Fruit fly (Drosophila melanogaster) whole organism, embryonic: ENCODE measurements around the gene schlank.

Experiments used
- BEAF-32 ChIP-seq: fragments of 200-800 bp; sonication (Bioruptor generic); optimal IDR thresholded peaks from 3 replicates; lab custom pipeline; 2017; ENCODE audit warnings: missing biosample characterization, missing genetic modification characterization, mild to moderate bottlenecking, moderate library complexity, missing genetic modification reagents
- CG11398 ChIP-seq: fragments of 200-800 bp; sonication (Bioruptor generic); optimal IDR thresholded peaks from 2 replicates; lab custom pipeline; 2016; ENCODE audit warnings: missing biosample characterization, missing genetic modification characterization
- CG12104 ChIP-seq: fragments of 200-800 bp; sonication (Bioruptor generic); optimal IDR thresholded peaks from 3 replicates; lab custom pipeline; 2016; ENCODE audit warnings: missing biosample characterization, missing genetic modification characterization
- CG13894 ChIP-seq: fragments of 200-800 bp; sonication (Bioruptor generic); optimal IDR thresholded peaks from 3 replicates; lab custom pipeline; 2018; ENCODE audit warnings: missing biosample characterization, mild to moderate bottlenecking, missing genetic modification characterization, moderate library complexity
- CG14050 ChIP-seq: fragments of 200-800 bp; sonication (Bioruptor generic); IDR thresholded peaks from 3 replicates; pipeline ENCODE4 v1.3.6; 2022; ENCODE audit warnings: missing biosample characterization, missing genetic modification characterization
- CG15601 ChIP-seq: fragments of 200-800 bp; sonication (Bioruptor generic); optimal IDR thresholded peaks from 3 replicates; lab custom pipeline; 2019; ENCODE audit warnings: missing biosample characterization, mild to moderate bottlenecking, missing genetic modification characterization, moderate library complexity
- CG1602 ChIP-seq: fragments of 200-800 bp; sonication (Bioruptor generic); optimal IDR thresholded peaks from 3 replicates; lab custom pipeline; 2016; ENCODE audit warnings: missing biosample characterization, missing genetic modification characterization
- CG1603 ChIP-seq: fragments of 200-800 bp; sonication (Bioruptor generic); optimal IDR thresholded peaks from 2 replicates; lab custom pipeline; 2019; ENCODE audit warnings: missing biosample characterization, mild to moderate bottlenecking, missing genetic modification characterization, moderate library complexity
- CG1792 ChIP-seq: fragments of 200-800 bp; sonication (Bioruptor generic); optimal IDR thresholded peaks from 2 replicates; lab custom pipeline; 2016; ENCODE audit warnings: missing biosample characterization, missing genetic modification characterization
- CG1832 ChIP-seq: fragments of 200-800 bp; sonication (Bioruptor generic); optimal IDR thresholded peaks from 2 replicates; lab custom pipeline; 2017; ENCODE audit warnings: missing biosample characterization, mild to moderate bottlenecking, missing genetic modification characterization, inconsistent platforms
- CG18599 ChIP-seq: fragments of 200-800 bp; sonication (Bioruptor generic); optimal IDR thresholded peaks from 3 replicates; lab custom pipeline; 2017; ENCODE audit warnings: missing biosample characterization, missing genetic modification characterization, mild to moderate bottlenecking, moderate library complexity, missing genetic modification reagents
- CG30403 ChIP-seq: fragments of 200-800 bp; sonication (Bioruptor generic); optimal IDR thresholded peaks from 3 replicates; lab custom pipeline; 2016; ENCODE audit warnings: missing biosample characterization, missing genetic modification characterization
- CG3065 ChIP-seq: fragments of 200-800 bp; sonication (Bioruptor generic); optimal IDR thresholded peaks from 2 replicates; lab custom pipeline; 2016; ENCODE audit warnings: missing biosample characterization, missing genetic modification characterization
- CG33557 ChIP-seq: fragments of 200-800 bp; sonication (Bioruptor generic); optimal IDR thresholded peaks from 2 replicates; lab custom pipeline; 2019; ENCODE audit warnings: missing biosample characterization, mild to moderate bottlenecking, missing genetic modification characterization, moderate library complexity
- CG4360 ChIP-seq: fragments of 200-800 bp; sonication (Bioruptor generic); IDR thresholded peaks from 2 replicates; pipeline ENCODE4 v1.3.6; 2022; ENCODE audit warnings: missing biosample characterization, missing genetic modification characterization
- CG6272 ChIP-seq: fragments of 200-800 bp; sonication (Bioruptor generic); IDR thresholded peaks from 2 replicates; pipeline ENCODE4 v1.3.6; 2022; ENCODE audit warnings: missing biosample characterization, missing genetic modification characterization
- CG9437 ChIP-seq: fragments of 200-800 bp; sonication (Bioruptor generic); optimal IDR thresholded peaks from 2 replicates; lab custom pipeline; 2018; ENCODE audit warnings: missing biosample characterization, mild to moderate bottlenecking, missing genetic modification characterization
- Dref ChIP-seq: fragments of 200-800 bp; sonication (Bioruptor generic); IDR thresholded peaks from 2 replicates; pipeline ENCODE4 v1.3.6; 2022; ENCODE audit warnings: missing biosample characterization, missing genetic modification characterization
- Drgx ChIP-seq: fragments of 200-800 bp; sonication (Bioruptor generic); IDR thresholded peaks from 2 replicates; pipeline ENCODE4 v1.3.6; 2022; ENCODE audit warnings: missing biosample characterization, missing genetic modification characterization
- Fer2 ChIP-seq: fragments of 200-800 bp; sonication (Bioruptor generic); optimal IDR thresholded peaks from 2 replicates; lab custom pipeline; 2018; ENCODE audit warnings: missing biosample characterization, mild to moderate bottlenecking, missing genetic modification characterization, moderate library complexity
- Hand ChIP-seq: fragments of 200-800 bp; sonication (Bioruptor generic); optimal IDR thresholded peaks from 2 replicates; lab custom pipeline; 2017; ENCODE audit warnings: mild to moderate bottlenecking, missing biosample characterization, missing genetic modification reagents, missing genetic modification characterization
- Med ChIP-seq: fragments of 200-800 bp; sonication (Bioruptor generic); peaks from one replicate; lab custom pipeline; 2016; ENCODE audit warnings: missing biosample characterization, missing genetic modification characterization, mild to moderate bottlenecking, inconsistent platforms, moderate library complexity
- Nf-YB ChIP-seq: fragments of 200-800 bp; sonication (Bioruptor generic); optimal IDR thresholded peaks from 3 replicates; lab custom pipeline; 2019; ENCODE audit warnings: missing biosample characterization, mild to moderate bottlenecking, missing genetic modification characterization, moderate library complexity
- Optix ChIP-seq: fragments of 200-800 bp; sonication (Bioruptor generic); IDR thresholded peaks from 3 replicates; pipeline ENCODE4 v1.3.6; 2022; ENCODE audit warnings: missing biosample characterization, missing genetic modification characterization
- Pdp1 ChIP-seq, 2 experiments: fragments of 200-800 bp; sonication (Bioruptor generic); optimal IDR thresholded peaks; 3 replicates each; lab custom pipeline; 2016; ENCODE audit warnings: missing biosample characterization in 2 of 2, missing genetic modification characterization in 2 of 2, mild to moderate bottlenecking in 1 of 2, moderate library complexity in 1 of 2
- Scr ChIP-seq: fragments of 200-800 bp; sonication (Bioruptor generic); IDR thresholded peaks from 2 replicates; pipeline ENCODE4 v1.3.6; 2022; ENCODE audit warnings: missing biosample characterization, missing genetic modification characterization; ENCODE audit not compliant: partially characterized antibody
- Six4 ChIP-seq: fragments of 200-800 bp; sonication (Bioruptor generic); optimal IDR thresholded peaks from 2 replicates; lab custom pipeline; 2016; ENCODE audit warnings: missing biosample characterization, missing genetic modification characterization
- Spps ChIP-seq: fragments of 200-800 bp; sonication (Bioruptor generic); optimal IDR thresholded peaks from 2 replicates; lab custom pipeline; 2018; ENCODE audit warnings: missing biosample characterization, mild to moderate bottlenecking, missing genetic modification characterization
- ab ChIP-seq: fragments of 200-800 bp; sonication (Bioruptor generic); optimal IDR thresholded peaks from 2 replicates; lab custom pipeline; 2016; ENCODE audit warnings: missing biosample characterization, missing genetic modification characterization
- bigmax ChIP-seq: fragments of 200-800 bp; sonication (Bioruptor generic); optimal IDR thresholded peaks from 2 replicates; lab custom pipeline; 2018; ENCODE audit warnings: missing biosample characterization, mild to moderate bottlenecking, missing genetic modification characterization
- crc ChIP-seq: fragments of 200-800 bp; sonication (Bioruptor generic); optimal IDR thresholded peaks from 2 replicates; lab custom pipeline; 2016; ENCODE audit warnings: missing biosample characterization, missing genetic modification characterization
- dm ChIP-seq: fragments of 200-800 bp; sonication (Bioruptor generic); optimal IDR thresholded peaks from 3 replicates; lab custom pipeline; 2016; ENCODE audit warnings: missing biosample characterization, missing genetic modification characterization
- eyg ChIP-seq: fragments of 200-800 bp; sonication (Bioruptor generic); optimal IDR thresholded peaks from 3 replicates; lab custom pipeline; 2016; ENCODE audit warnings: missing biosample characterization, missing genetic modification characterization
- gem ChIP-seq: fragments of 200-800 bp; sonication (Bioruptor generic); optimal IDR thresholded peaks from 2 replicates; lab custom pipeline; 2019; ENCODE audit warnings: missing biosample characterization, mild to moderate bottlenecking, missing genetic modification characterization, moderate library complexity
- hb ChIP-seq: fragments of 200-800 bp; sonication (Bioruptor generic); IDR thresholded peaks from 3 replicates; pipeline ENCODE4 v1.3.6; 2022; ENCODE audit warnings: missing biosample characterization, missing genetic modification characterization; ENCODE audit not compliant: partially characterized antibody
- kay ChIP-seq: fragments of 200-800 bp; sonication (Bioruptor generic); optimal IDR thresholded peaks from 2 replicates; lab custom pipeline; 2016; ENCODE audit warnings: missing biosample characterization, missing genetic modification characterization
- lbe ChIP-seq: fragments of 200-800 bp; sonication (Bioruptor generic); optimal IDR thresholded peaks from 2 replicates; lab custom pipeline; 2016; ENCODE audit warnings: missing biosample characterization, mild to moderate bottlenecking, missing genetic modification characterization
- lola ChIP-seq, 3 experiments: fragments of >200 bp in 2 of 3; fragments of 200-800 bp in 1 of 3; sonication (Bioruptor generic) in 1 of 3; optimal IDR thresholded peaks; 2 replicates each; lab custom pipeline; 2017 to 2019; ENCODE audit warnings: missing biosample characterization in 3 of 3, missing genetic modification characterization in 3 of 3, mild to moderate bottlenecking in 1 of 3, moderate library complexity in 1 of 3
- mam ChIP-seq: fragments of 200-800 bp; sonication (Bioruptor generic); optimal IDR thresholded peaks from 3 replicates; lab custom pipeline; 2016; ENCODE audit warnings: missing biosample characterization, missing genetic modification characterization
- pan ChIP-seq, 4 experiments: fragments of >200 bp in 3 of 4; fragments of 200-800 bp in 1 of 4; sonication (Bioruptor generic) in 1 of 4; optimal IDR thresholded peaks in 3 of 4; IDR thresholded peaks in 1 of 4; 2 replicates each; pipeline versions ENCODE4 v1.3.6 to Lab custom; 2017 to 2022; ENCODE audit warnings: missing biosample characterization in 2 of 4, missing genetic modification characterization in 2 of 4, mixed read lengths in 1 of 4
- pho ChIP-seq: fragments of 200-800 bp; sonication (Bioruptor generic); optimal IDR thresholded peaks from 2 replicates; lab custom pipeline; 2016; ENCODE audit warnings: missing biosample characterization, missing genetic modification characterization
- phol ChIP-seq: fragments of 200-800 bp; sonication (Bioruptor generic); optimal IDR thresholded peaks from 3 replicates; lab custom pipeline; 2018; ENCODE audit warnings: missing biosample characterization, mild to moderate bottlenecking, missing genetic modification characterization, moderate library complexity
- pros ChIP-seq: fragments of 200-800 bp; sonication (Bioruptor generic); optimal IDR thresholded peaks from 3 replicates; lab custom pipeline; 2019; ENCODE audit warnings: missing biosample characterization, mild to moderate bottlenecking, missing genetic modification characterization, moderate library complexity
- ranshi ChIP-seq: fragments of 200-800 bp; sonication (Bioruptor generic); IDR thresholded peaks from 2 replicates; pipeline ENCODE4 v1.3.6; 2022; ENCODE audit warnings: missing biosample characterization, missing genetic modification characterization
- tna ChIP-seq: fragments of 200-800 bp; sonication (Bioruptor generic); IDR thresholded peaks from 2 replicates; pipeline ENCODE4 v1.3.6; 2022; ENCODE audit warnings: missing biosample characterization, missing genetic modification characterization; ENCODE audit not compliant: partially characterized antibody
- toy ChIP-seq: fragments of 200-800 bp; sonication (Bioruptor generic); IDR thresholded peaks from 2 replicates; pipeline ENCODE4 v1.3.6; 2022; ENCODE audit warnings: missing biosample characterization, missing genetic modification characterization
- trh ChIP-seq: fragments of 200-800 bp; sonication (Bioruptor generic); optimal IDR thresholded peaks from 2 replicates; lab custom pipeline; 2016; ENCODE audit warnings: missing biosample characterization, missing genetic modification characterization

schlank gene

dm6 chrX:6224225-6225190 is 42.5 kb downstream of the schlank start, which contains the start of gene sqh (continued):
- TF ChIP-seq Scr (GFP tag; lab: Robert Waterston, UW), result no peak
- TF ChIP-seq BEAF-32, result no peak
- no peak for TF ChIP-seq tna (GFP tag; lab: Robert Waterston, UW)
- TF ChIP-seq Nf-YB, result peak; percentile 69
- peak; percentile 24 for TF ChIP-seq trh
- peak; percentile 66 for TF ChIP-seq CG1603 (tag; lab: Kevin White, UChicago)
- TF ChIP-seq toy (GFP tag; lab: Robert Waterston, UW), result peak; percentile 73; the same call in 1 of the 2 replicates
- TF ChIP-seq CG1792 (GFP tag; lab: Kevin White, UChicago), result no peak
- no peak for TF ChIP-seq CG1832 (GFP tag; lab: Kevin White, UChicago)
- peak; percentile 78 for TF ChIP-seq Fer2 (tag; lab: Kevin White, UChicago)
- peak; percentile 83 for TF ChIP-seq CG13894 (tag; lab: Kevin White, UChicago)
- peak; percentile 74; the same call in 1 of the 2 replicates for TF ChIP-seq CG4360 (GFP tag; lab: Robert Waterston, UW)
- peak; percentile 99 for TF ChIP-seq kay (GFP tag; lab: Kevin White, UChicago)
- peak; percentile 68 for TF ChIP-seq CG1602
- TF ChIP-seq CG33557 (GFP tag; lab: Kevin White, UChicago), result peak; percentile 82
- TF ChIP-seq CG6272, result peak; percentile 87
- peak; percentile 40 for TF ChIP-seq pros (GFP tag; lab: Kevin White, UChicago)
- TF ChIP-seq hb (GFP tag; lab: Robert Waterston, UW), result no peak
- 0 out of 2 replicates have a peak, but pooled peaks have one; percentile 19 for TF ChIP-seq Dref (GFP tag; lab: Robert Waterston, UW)
- TF ChIP-seq Med (GFP tag; lab: Kevin White, UChicago), result peak; percentile 94
- peak; percentile 83 for TF ChIP-seq ranshi (GFP tag; lab: Robert Waterston, UW)
- peak; percentile 92 for TF ChIP-seq Drgx (GFP tag; lab: Robert Waterston, UW)
- no peak for TF ChIP-seq eyg
- peak; percentile 54 for TF ChIP-seq mam (GFP tag; lab: Kevin White, UChicago)
- TF ChIP-seq crc (GFP tag; lab: Kevin White, UChicago), result no peak
- TF ChIP-seq Six4 (GFP tag; lab: Kevin White, UChicago), result peak; percentile 56
- TF ChIP-seq Pdp1 (GFP tag; optimal IDR thresholded peaks at IDR 0.05; lab: Kevin White, UChicago), result peak; percentile 40 to 56
- TF ChIP-seq dm, result no peak
- peak; percentile 92 for TF ChIP-seq gem (tag; lab: Kevin White, UChicago)
- TF ChIP-seq CG12104 (GFP tag; lab: Kevin White, UChicago), result peak; percentile 78
- TF ChIP-seq pan (optimal IDR thresholded peaks at IDR 0.05; lab: Kevin White, UChicago), result no peak
- TF ChIP-seq pan (GFP tag; optimal IDR thresholded peaks at IDR 0.05 in 1 of 2, IDR thresholded peaks at IDR 0.05 in 1 of 2), result peak in 1 of 2 experiments; percentile 87
- peak; percentile 75 for TF ChIP-seq lbe (GFP tag; lab: Kevin White, UChicago)
- TF ChIP-seq ab, result no peak
- peak; percentile 82 for TF ChIP-seq phol (tag; lab: Kevin White, UChicago)
- TF ChIP-seq CG30403, result peak; percentile 89
- TF ChIP-seq pho (GFP tag; lab: Kevin White, UChicago), result peak; percentile 56
- TF ChIP-seq CG3065 (GFP tag; lab: Kevin White, UChicago), result peak; percentile 12
- TF ChIP-seq bigmax, result no peak
- peak; percentile 78 for TF ChIP-seq CG15601
- peak; percentile 36 for TF ChIP-seq Spps (tag; lab: Kevin White, UChicago)
- peak; percentile 90 for TF ChIP-seq CG18599 (GFP tag; lab: Kevin White, UChicago)
- no peak for TF ChIP-seq CG11398
- TF ChIP-seq lola (GFP tag; optimal IDR thresholded peaks at IDR 0.05; lab: Kevin White, UChicago), result peak in 1 of 3 experiments; percentile 84
- peak; percentile 86 for TF ChIP-seq Hand
- TF ChIP-seq Optix, result peak; percentile 84
- peak; percentile 89 for TF ChIP-seq CG14050
- peak; percentile 77 for TF ChIP-seq CG9437 (GFP tag; lab: Kevin White, UChicago)
